Fruit fly (Drosophila melanogaster) whole organism, embryonic: Measurements from ENCODE around the gene EndoGI.

Experiments
- B-H2 ChIP-seq: fragments of 200-800 bp; sonication (Bioruptor generic); optimal IDR thresholded peaks from 2 replicates; lab custom pipeline; 2018; ENCODE audit warnings: missing biosample characterization, mild to moderate bottlenecking, missing genetic modification characterization
- C15 ChIP-seq: fragments of 200-800 bp; sonication (Bioruptor generic); IDR thresholded peaks from 3 replicates; pipeline ENCODE4 v1.3.6; 2022; ENCODE audit warnings: missing biosample characterization, missing genetic modification characterization
- CG10147 ChIP-seq: fragments of 200-800 bp; sonication (Bioruptor generic); optimal IDR thresholded peaks from 2 replicates; lab custom pipeline; 2019; ENCODE audit warnings: missing biosample characterization, mild to moderate bottlenecking, missing genetic modification characterization, moderate library complexity
- CG10431 ChIP-seq: fragments of 200-800 bp; sonication (Bioruptor generic); optimal IDR thresholded peaks from 3 replicates; lab custom pipeline; 2018; ENCODE audit warnings: missing biosample characterization, mild to moderate bottlenecking, missing genetic modification characterization
- CG11093 ChIP-seq: fragments of 200-800 bp; sonication (Bioruptor generic); IDR thresholded peaks from 3 replicates; pipeline ENCODE4 v1.3.6; 2022; ENCODE audit warnings: missing biosample characterization, missing genetic modification characterization
- CG13424 ChIP-seq: fragments of 200-800 bp; sonication (Bioruptor generic); optimal IDR thresholded peaks from 2 replicates; lab custom pipeline; 2019; ENCODE audit warnings: missing biosample characterization, mild to moderate bottlenecking, missing genetic modification characterization, moderate library complexity
- CG17186 ChIP-seq: fragments of 200-800 bp; sonication (Bioruptor generic); optimal IDR thresholded peaks from 3 replicates; lab custom pipeline; 2017; ENCODE audit warnings: missing biosample characterization, missing genetic modification reagents, missing genetic modification characterization
- CG17912 ChIP-seq: fragments of 200-800 bp; sonication (Bioruptor generic); optimal IDR thresholded peaks from 2 replicates; lab custom pipeline; 2018; ENCODE audit warnings: missing biosample characterization, mild to moderate bottlenecking, missing genetic modification characterization
- CG1832 ChIP-seq: fragments of 200-800 bp; sonication (Bioruptor generic); optimal IDR thresholded peaks from 2 replicates; lab custom pipeline; 2017; ENCODE audit warnings: missing biosample characterization, mild to moderate bottlenecking, missing genetic modification characterization, inconsistent platforms
- CG4424 ChIP-seq: fragments of 200-800 bp; sonication (Bioruptor generic); optimal IDR thresholded peaks from 3 replicates; lab custom pipeline; 2016; ENCODE audit warnings: missing biosample characterization, missing genetic modification characterization
- CG6254 ChIP-seq: fragments of 200-800 bp; sonication (Bioruptor generic); optimal IDR thresholded peaks from 3 replicates; lab custom pipeline; 2017; ENCODE audit warnings: mild to moderate bottlenecking, missing biosample characterization, missing genetic modification reagents, missing genetic modification characterization
- CG6854 ChIP-seq: fragments of 200-800 bp; sonication (Bioruptor generic); optimal IDR thresholded peaks from 3 replicates; lab custom pipeline; 2017; ENCODE audit warnings: missing biosample characterization, mild to moderate bottlenecking, missing genetic modification characterization
- CG7556 ChIP-seq: fragments of 200-800 bp; sonication (Bioruptor generic); optimal IDR thresholded peaks from 2 replicates; lab custom pipeline; 2017; ENCODE audit warnings: missing biosample characterization, mild to moderate bottlenecking, missing genetic modification characterization
- CG9932 ChIP-seq: fragments of 200-800 bp; sonication (Bioruptor generic); IDR thresholded peaks from 2 replicates; pipeline ENCODE4 v1.3.6; 2022; ENCODE audit warnings: missing biosample characterization, missing genetic modification characterization
- Chrac-16 ChIP-seq: fragments of 200-800 bp; sonication (Bioruptor generic); optimal IDR thresholded peaks from 3 replicates; lab custom pipeline; 2016; ENCODE audit warnings: missing biosample characterization, missing genetic modification characterization
- D19A ChIP-seq: fragments of 200-800 bp; optimal IDR thresholded peaks from 3 replicates; lab custom pipeline; 2019; ENCODE audit warnings: missing biosample characterization, mild to moderate bottlenecking, missing genetic modification characterization, moderate library complexity
- D19B ChIP-seq: fragments of 200-800 bp; sonication (Bioruptor generic); optimal IDR thresholded peaks from 2 replicates; lab custom pipeline; 2017; ENCODE audit warnings: missing biosample characterization, mild to moderate bottlenecking, missing genetic modification characterization
- Dref ChIP-seq: fragments of 200-800 bp; sonication (Bioruptor generic); IDR thresholded peaks from 2 replicates; pipeline ENCODE4 v1.3.6; 2022; ENCODE audit warnings: missing biosample characterization, missing genetic modification characterization
- Ets97D ChIP-seq: fragments of 200-800 bp; sonication (Bioruptor generic); optimal IDR thresholded peaks from 3 replicates; lab custom pipeline; 2016; ENCODE audit warnings: missing biosample characterization, missing genetic modification characterization
- Fer2 ChIP-seq: fragments of 200-800 bp; sonication (Bioruptor generic); optimal IDR thresholded peaks from 2 replicates; lab custom pipeline; 2018; ENCODE audit warnings: missing biosample characterization, mild to moderate bottlenecking, missing genetic modification characterization, moderate library complexity
- HHEX ChIP-seq: fragments of 200-800 bp; sonication (Bioruptor generic); optimal IDR thresholded peaks from 3 replicates; lab custom pipeline; 2017; ENCODE audit warnings: missing biosample characterization, mild to moderate bottlenecking, missing genetic modification characterization, missing genetic modification reagents
- HmgZ ChIP-seq: fragments of 200-800 bp; sonication (Bioruptor generic); optimal IDR thresholded peaks from 2 replicates; lab custom pipeline; 2018; ENCODE audit warnings: missing biosample characterization, mild to moderate bottlenecking, missing genetic modification characterization
- Hsf ChIP-seq: fragments of 200-800 bp; sonication (Bioruptor generic); optimal IDR thresholded peaks from 3 replicates; lab custom pipeline; 2016; ENCODE audit warnings: missing biosample characterization, missing genetic modification characterization
- Jarid2 ChIP-seq: fragments of 200-800 bp; sonication (Bioruptor generic); optimal IDR thresholded peaks from 3 replicates; lab custom pipeline; 2017; ENCODE audit warnings: mild to moderate bottlenecking, missing biosample characterization, missing genetic modification reagents, missing genetic modification characterization
- Med ChIP-seq: fragments of 200-800 bp; sonication (Bioruptor generic); peaks from one replicate; lab custom pipeline; 2016; ENCODE audit warnings: missing biosample characterization, missing genetic modification characterization, mild to moderate bottlenecking, inconsistent platforms, moderate library complexity
- NC2β ChIP-seq: fragments of 200-800 bp; sonication (Bioruptor generic); optimal IDR thresholded peaks from 2 replicates; lab custom pipeline; 2016; ENCODE audit warnings: missing biosample characterization, missing genetic modification characterization
- NFAT ChIP-seq: fragments of 200-800 bp; sonication (Bioruptor generic); IDR thresholded peaks from 2 replicates; pipeline ENCODE4 v1.3.6; 2022; ENCODE audit warnings: missing biosample characterization, missing genetic modification characterization
- Nf-YB ChIP-seq: fragments of 200-800 bp; sonication (Bioruptor generic); optimal IDR thresholded peaks from 3 replicates; lab custom pipeline; 2019; ENCODE audit warnings: missing biosample characterization, mild to moderate bottlenecking, missing genetic modification characterization, moderate library complexity
- Ptx1 ChIP-seq: fragments of 200-800 bp; sonication (Bioruptor generic); IDR thresholded peaks from 2 replicates; pipeline ENCODE4 v1.3.6; 2022; ENCODE audit warnings: missing biosample characterization, missing genetic modification characterization
- Rx ChIP-seq: fragments of 200-800 bp; sonication (Bioruptor generic); IDR thresholded peaks from 2 replicates; pipeline ENCODE4 v1.3.6; 2022; ENCODE audit warnings: missing biosample characterization, missing genetic modification characterization
- Sin3A ChIP-seq: fragments of >200 bp; optimal IDR thresholded peaks from 2 replicates; lab custom pipeline; 2018
- Sox102F ChIP-seq: fragments of 200-800 bp; sonication (Bioruptor generic); optimal IDR thresholded peaks from 2 replicates; lab custom pipeline; 2018; ENCODE audit warnings: missing biosample characterization, mild to moderate bottlenecking, missing genetic modification characterization, moderate library complexity
- ab ChIP-seq: fragments of 200-800 bp; sonication (Bioruptor generic); optimal IDR thresholded peaks from 2 replicates; lab custom pipeline; 2016; ENCODE audit warnings: missing biosample characterization, missing genetic modification characterization
- abd-A ChIP-seq: fragments of 200-800 bp; sonication (Bioruptor generic); optimal IDR thresholded peaks from 3 replicates; lab custom pipeline; 2019; ENCODE audit warnings: missing biosample characterization, mild to moderate bottlenecking, missing genetic modification characterization, moderate library complexity
- caup ChIP-seq: fragments of 200-800 bp; sonication (Bioruptor generic); optimal IDR thresholded peaks from 3 replicates; lab custom pipeline; 2017; ENCODE audit warnings: missing biosample characterization, mild to moderate bottlenecking, missing genetic modification characterization, moderate library complexity; ENCODE audit not compliant: severe bottlenecking
- chif ChIP-seq, 2 experiments: fragments of 200-800 bp; sonication (Bioruptor generic); optimal IDR thresholded peaks; 3 replicates each; lab custom pipeline; 2016; ENCODE audit warnings: missing biosample characterization in 2 of 2, missing genetic modification characterization in 2 of 2
- dati ChIP-seq: fragments of 200-800 bp; sonication (Bioruptor generic); IDR thresholded peaks from 2 replicates; pipeline ENCODE4 v1.3.6; 2022; ENCODE audit warnings: missing biosample characterization, missing genetic modification characterization
- fd102C ChIP-seq: fragments of 200-800 bp; sonication (Bioruptor generic); optimal IDR thresholded peaks from 2 replicates; lab custom pipeline; 2018; ENCODE audit warnings: missing biosample characterization, mild to moderate bottlenecking, missing genetic modification characterization, moderate library complexity
- gro ChIP-seq: fragments of 200-800 bp; sonication (Bioruptor generic); optimal IDR thresholded peaks from 2 replicates; lab custom pipeline; 2016; ENCODE audit warnings: missing biosample characterization, missing genetic modification characterization
- her ChIP-seq: fragments of 200-800 bp; sonication (Bioruptor generic); optimal IDR thresholded peaks from 2 replicates; lab custom pipeline; 2016; ENCODE audit warnings: missing biosample characterization, missing genetic modification characterization
- lola ChIP-seq, 3 experiments: fragments of >200 bp in 2 of 3; fragments of 200-800 bp in 1 of 3; sonication (Bioruptor generic) in 1 of 3; optimal IDR thresholded peaks; 2 replicates each; lab custom pipeline; 2017 to 2019; ENCODE audit warnings: missing biosample characterization in 3 of 3, missing genetic modification characterization in 3 of 3, mild to moderate bottlenecking in 1 of 3, moderate library complexity in 1 of 3
- mld ChIP-seq: fragments of 200-800 bp; sonication (Bioruptor generic); IDR thresholded peaks from 3 replicates; pipeline ENCODE4 v1.3.6; 2022; ENCODE audit warnings: missing biosample characterization, missing genetic modification characterization; ENCODE audit not compliant: partially characterized antibody
- ro ChIP-seq: fragments of 200-800 bp; sonication (Bioruptor generic); IDR thresholded peaks from 2 replicates; pipeline ENCODE4 v1.3.6; 2022; ENCODE audit warnings: missing biosample characterization, missing genetic modification characterization
- shn ChIP-seq: fragments of 200-800 bp; sonication (Bioruptor generic); optimal IDR thresholded peaks from 3 replicates; lab custom pipeline; 2016; ENCODE audit warnings: missing biosample characterization, missing genetic modification characterization
- sima ChIP-seq: fragments of 200-800 bp; sonication (Bioruptor generic); optimal IDR thresholded peaks from 2 replicates; lab custom pipeline; 2016; ENCODE audit warnings: missing biosample characterization, missing genetic modification characterization
- ssp ChIP-seq: fragments of 200-800 bp; sonication (Bioruptor generic); IDR thresholded peaks from 2 replicates; pipeline ENCODE4 v1.3.6; 2022; ENCODE audit warnings: missing biosample characterization, missing genetic modification characterization
- tup ChIP-seq: fragments of 200-800 bp; sonication (Bioruptor generic); optimal IDR thresholded peaks from 2 replicates; lab custom pipeline; 2016; ENCODE audit warnings: missing biosample characterization, mild to moderate bottlenecking, missing genetic modification characterization, moderate library complexity
- wdn ChIP-seq: fragments of 200-800 bp; sonication (Bioruptor generic); IDR thresholded peaks from 2 replicates; pipeline ENCODE4 v1.3.6; 2022; ENCODE audit warnings: missing biosample characterization, missing genetic modification characterization
- zen2 ChIP-seq: fragments of 200-800 bp; sonication (Bioruptor generic); IDR thresholded peaks from 3 replicates; pipeline ENCODE4 v1.3.6; 2022; ENCODE audit warnings: missing biosample characterization, missing genetic modification characterization; ENCODE audit not compliant: partially characterized antibody

The EndoGI gene

DNA sequence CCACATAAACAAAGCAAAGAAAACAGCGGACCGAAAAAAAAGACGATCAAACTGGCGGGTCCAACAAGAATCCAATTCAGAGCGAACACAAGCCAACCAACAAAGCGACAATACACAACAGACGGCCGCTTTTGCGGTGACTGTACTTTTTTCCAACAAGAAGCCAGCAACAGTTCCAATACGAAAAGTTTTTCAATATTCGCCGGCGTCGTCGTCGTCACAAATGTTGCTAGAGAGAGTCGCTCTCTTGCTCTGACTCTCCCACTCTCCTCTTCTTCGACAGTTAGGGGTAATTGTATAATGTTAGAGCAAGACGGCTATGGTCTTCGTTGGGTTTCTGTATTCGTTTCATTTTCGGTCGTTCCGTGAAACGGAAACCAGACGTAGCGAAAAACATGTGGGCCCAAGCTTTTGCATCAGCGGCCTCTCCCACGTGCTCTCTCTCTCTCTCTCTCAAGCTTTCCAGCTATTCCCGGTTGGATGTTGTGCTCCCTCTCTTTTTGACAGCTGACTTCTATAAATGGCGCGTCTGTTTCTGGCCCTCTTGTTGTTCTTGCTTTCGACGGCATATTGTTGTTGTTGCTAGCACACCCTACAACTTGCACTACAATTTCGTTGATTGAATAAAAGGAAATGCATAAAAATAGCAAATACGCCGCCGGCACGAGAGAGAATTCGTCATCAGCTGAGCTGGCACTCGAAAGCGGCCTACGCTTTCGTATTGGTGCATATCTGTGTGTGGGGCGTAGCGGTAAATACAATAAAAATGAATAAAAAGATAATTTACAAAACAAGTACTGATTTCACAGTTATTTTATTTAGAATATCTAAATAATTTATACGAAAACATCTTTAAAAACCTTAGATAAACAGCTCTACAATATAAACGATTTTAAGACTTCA is 12.0 kb downstream of the EndoGI start (continued):
- TF ChIP-seq Nf-YB (GFP tag; lab: Kevin White, UChicago) (peak; percentile 68), NC2β (GFP tag; lab: Kevin White, UChicago) (peak; percentile 63), HmgZ (tag; lab: Kevin White, UChicago) (peak; percentile 75), CG13424 (tag; lab: Kevin White, UChicago) (peak; percentile 24), Sox102F (GFP tag; lab: Kevin White, UChicago) (no peak), ssp (GFP tag; lab: Robert Waterston, UW) (no peak), B-H2 (GFP tag; lab: Kevin White, UChicago) (peak; percentile 91), CG6254 (peak; percentile 82), Fer2 (peak; percentile 72), C15 (no peak), Hsf (no peak), abd-A (tag; lab: Kevin White, UChicago) (peak; percentile 94), ab (GFP tag; lab: Kevin White, UChicago) (peak; percentile 22), wdn (no peak), Jarid2 (peak; percentile 76), HHEX (peak; percentile 93), CG10147 (GFP tag; lab: Kevin White, UChicago) (no peak), CG11093 (GFP tag; lab: Robert Waterston, UW) (no peak), CG6854 (GFP tag; lab: Kevin White, UChicago) (peak; percentile 96), gro (GFP tag; lab: Kevin White, UChicago) (peak; percentile 72), caup (GFP tag; lab: Kevin White, UChicago) (peak; percentile 96), zen2 (GFP tag; lab: Robert Waterston, UW) (no peak), Rx (no peak), CG10431 (peak; percentile 93), NFAT (no peak), Sin3A (lab: Kevin White, UChicago) (no peak), tup (GFP tag; lab: Kevin White, UChicago) (no peak), CG17186 (GFP tag; lab: Kevin White, UChicago) (peak; percentile 32), sima (GFP tag; lab: Kevin White, UChicago) (no peak), D19A (tag; lab: Kevin White, UChicago) (peak; percentile 15), ro (GFP tag; lab: Robert Waterston, UW) (no peak), D19B (GFP tag; lab: Kevin White, UChicago) (peak; percentile 15), dati (no peak), CG4424 (peak; percentile 33), mld (GFP tag; lab: Robert Waterston, UW) (no peak), Med (GFP tag; lab: Kevin White, UChicago) (peak; percentile 96), chif (GFP tag; optimal IDR thresholded peaks at IDR 0.05; lab: Kevin White, UChicago) (no peak), Chrac-16 (GFP tag; lab: Kevin White, UChicago) (no peak), CG7556 (GFP tag; lab: Kevin White, UChicago) (peak; percentile 24), fd102C (GFP tag; lab: Kevin White, UChicago) (no peak), her (GFP tag; lab: Kevin White, UChicago) (peak; percentile 74), CG1832 (peak; percentile 79), CG17912 (GFP tag; lab: Kevin White, UChicago) (peak; percentile 92), shn (no peak), CG9932 (GFP tag; lab: Robert Waterston, UW) (no peak), Dref (GFP tag; lab: Robert Waterston, UW) (no peak), Ets97D (GFP tag; lab: Kevin White, UChicago) (peak; percentile 98), lola (GFP tag; optimal IDR thresholded peaks at IDR 0.05; lab: Kevin White, UChicago) (no peak), Ptx1 (no peak)
